Fruit fly (Drosophila melanogaster) whole organism, prepupa: Measurements from ENCODE around the gene CG18585.

Source experiments
- Blimp-1 ChIP-seq: fragments of 200-800 bp; sonication (Bioruptor generic); optimal IDR thresholded peaks from 3 replicates; lab custom pipeline; 2017; ENCODE audit warnings: missing biosample characterization, missing genetic modification characterization, mild to moderate bottlenecking, moderate library complexity, missing genetic modification reagents
- CG10631 ChIP-seq: fragments of 200-800 bp; sonication (Bioruptor generic); optimal IDR thresholded peaks from 2 replicates; lab custom pipeline; 2016; ENCODE audit warnings: missing biosample characterization, missing genetic modification characterization
- CG10669 ChIP-seq: fragments of 200-800 bp; sonication (Bioruptor generic); optimal IDR thresholded peaks from 3 replicates; lab custom pipeline; 2018; ENCODE audit warnings: missing biosample characterization, mild to moderate bottlenecking, missing genetic modification characterization, moderate library complexity
- CG11294 ChIP-seq: fragments of 200-800 bp; sonication (Bioruptor generic); IDR thresholded peaks from 2 replicates; pipeline ENCODE4 v1.3.6; 2022; ENCODE audit warnings: missing biosample characterization, missing genetic modification characterization
- CG11762 ChIP-seq: fragments of 200-800 bp; sonication (Bioruptor generic); optimal IDR thresholded peaks from 3 replicates; lab custom pipeline; 2016; ENCODE audit warnings: missing biosample characterization, missing genetic modification characterization; ENCODE audit not compliant: insufficient read depth
- CG16779 ChIP-seq: fragments of 200-800 bp; sonication (Bioruptor generic); optimal IDR thresholded peaks from 3 replicates; lab custom pipeline; 2017; ENCODE audit warnings: missing biosample characterization, mild to moderate bottlenecking, missing genetic modification characterization
- CG3032 ChIP-seq: fragments of 200-800 bp; optimal IDR thresholded peaks from 2 replicates; lab custom pipeline; 2019; ENCODE audit warnings: missing biosample characterization, mild to moderate bottlenecking, missing genetic modification characterization, moderate library complexity
- CG31627 ChIP-seq: fragments of 200-800 bp; sonication (Bioruptor generic); optimal IDR thresholded peaks from 3 replicates; lab custom pipeline; 2016; ENCODE audit warnings: missing biosample characterization, missing genetic modification characterization
- CG32006 ChIP-seq: fragments of 200-800 bp; sonication (Bioruptor generic); optimal IDR thresholded peaks from 3 replicates; lab custom pipeline; 2017; ENCODE audit warnings: missing biosample characterization, mild to moderate bottlenecking, missing genetic modification characterization
- CG34406 ChIP-seq: fragments of 200-800 bp; sonication (Bioruptor generic); optimal IDR thresholded peaks from 3 replicates; lab custom pipeline; 2016; ENCODE audit warnings: missing biosample characterization, missing genetic modification characterization
- CG3919 ChIP-seq: fragments of 200-800 bp; sonication (Bioruptor generic); optimal IDR thresholded peaks from 3 replicates; lab custom pipeline; 2016; ENCODE audit warnings: missing biosample characterization, missing genetic modification characterization
- CG6163 ChIP-seq: fragments of 200-800 bp; sonication (Bioruptor generic); IDR thresholded peaks from 3 replicates; pipeline ENCODE4 v1.3.6; 2022; ENCODE audit warnings: missing biosample characterization, missing genetic modification characterization
- CG6276 ChIP-seq: fragments of 200-800 bp; sonication (Bioruptor generic); optimal IDR thresholded peaks from 2 replicates; lab custom pipeline; 2017; ENCODE audit warnings: missing biosample characterization, mild to moderate bottlenecking, missing genetic modification characterization
- CG6792 ChIP-seq: fragments of 200-800 bp; sonication (Bioruptor generic); optimal IDR thresholded peaks from 3 replicates; lab custom pipeline; 2016; ENCODE audit warnings: missing biosample characterization, missing genetic modification characterization
- CG6854 ChIP-seq: fragments of 200-800 bp; sonication (Bioruptor generic); optimal IDR thresholded peaks from 2 replicates; lab custom pipeline; 2017; ENCODE audit warnings: missing biosample characterization, mild to moderate bottlenecking, missing genetic modification characterization
- CG8119 ChIP-seq: fragments of 200-800 bp; sonication (Bioruptor generic); IDR thresholded peaks from 3 replicates; pipeline ENCODE4 v1.3.6; 2022; ENCODE audit warnings: missing biosample characterization, missing genetic modification characterization
- CG8319 ChIP-seq: fragments of 200-800 bp; sonication (Bioruptor generic); optimal IDR thresholded peaks from 3 replicates; lab custom pipeline; 2016; ENCODE audit warnings: missing biosample characterization, missing genetic modification characterization
- CG8632 ChIP-seq: fragments of 200-800 bp; sonication (Bioruptor generic); optimal IDR thresholded peaks from 3 replicates; lab custom pipeline; 2016; ENCODE audit warnings: missing biosample characterization, missing genetic modification characterization
- CG9139 ChIP-seq: fragments of 200-800 bp; sonication (Bioruptor generic); optimal IDR thresholded peaks from 3 replicates; lab custom pipeline; 2017; ENCODE audit warnings: missing biosample characterization, mild to moderate bottlenecking, missing genetic modification characterization
- Eip75B ChIP-seq: fragments of 200-800 bp; sonication (Bioruptor generic); optimal IDR thresholded peaks from 3 replicates; lab custom pipeline; 2016; ENCODE audit warnings: missing biosample characterization, missing genetic modification characterization
- Eip78C ChIP-seq: fragments of 200-800 bp; sonication (Bioruptor generic); peaks from one replicate; lab custom pipeline; 2016; ENCODE audit warnings: missing biosample characterization, missing genetic modification characterization
- Eip93F ChIP-seq: fragments of 200-800 bp; sonication (Bioruptor generic); optimal IDR thresholded peaks from 2 replicates; lab custom pipeline; 2016; ENCODE audit warnings: missing biosample characterization, mild to moderate bottlenecking, missing genetic modification characterization
- Ets21C ChIP-seq: fragments of 200-800 bp; sonication (Bioruptor generic); optimal IDR thresholded peaks from 3 replicates; lab custom pipeline; 2016; ENCODE audit warnings: missing biosample characterization, missing genetic modification characterization
- Ets96B ChIP-seq: fragments of 200-800 bp; optimal IDR thresholded peaks from 2 replicates; lab custom pipeline; 2019; ENCODE audit warnings: missing biosample characterization, mild to moderate bottlenecking, missing genetic modification characterization, moderate library complexity
- Gug ChIP-seq: fragments of 200-800 bp; sonication (Bioruptor generic); IDR thresholded peaks from 2 replicates; pipeline ENCODE4 v1.3.6; 2022; ENCODE audit warnings: missing biosample characterization, missing genetic modification characterization
- Hr38 ChIP-seq: sonication (Bioruptor generic); optimal IDR thresholded peaks from 2 replicates; lab custom pipeline; 2016; ENCODE audit warnings: missing biosample characterization, missing genetic modification characterization
- Hr39 ChIP-seq: fragments of 200-800 bp; sonication (Bioruptor generic); optimal IDR thresholded peaks from 2 replicates; lab custom pipeline; 2016; ENCODE audit warnings: missing biosample characterization, missing genetic modification characterization
- Hr4 ChIP-seq: fragments of 200-800 bp; sonication (Bioruptor generic); optimal IDR thresholded peaks from 3 replicates; lab custom pipeline; 2016; ENCODE audit warnings: missing biosample characterization, missing genetic modification characterization
- Lpt ChIP-seq: fragments of 200-800 bp; sonication (Bioruptor generic); optimal IDR thresholded peaks from 3 replicates; lab custom pipeline; 2016; ENCODE audit warnings: missing biosample characterization, missing genetic modification characterization
- Met ChIP-seq: fragments of 200-800 bp; sonication (Bioruptor generic); optimal IDR thresholded peaks from 3 replicates; lab custom pipeline; 2016; ENCODE audit warnings: missing biosample characterization, missing genetic modification characterization
- OdsH ChIP-seq: fragments of 200-800 bp; sonication (Bioruptor generic); optimal IDR thresholded peaks from 3 replicates; lab custom pipeline; 2016; ENCODE audit warnings: missing biosample characterization, missing genetic modification characterization
- Smox ChIP-seq: fragments of 200-800 bp; sonication (Bioruptor generic); optimal IDR thresholded peaks from 3 replicates; lab custom pipeline; 2016; ENCODE audit warnings: missing biosample characterization, missing genetic modification characterization
- Sox102F ChIP-seq: fragments of 200-800 bp; sonication (Bioruptor generic); optimal IDR thresholded peaks from 2 replicates; lab custom pipeline; 2016; ENCODE audit warnings: missing biosample characterization, mild to moderate bottlenecking, missing genetic modification characterization
- Sox14 ChIP-seq: fragments of 200-800 bp; sonication (Bioruptor generic); optimal IDR thresholded peaks from 3 replicates; lab custom pipeline; 2016; ENCODE audit warnings: missing biosample characterization, missing genetic modification characterization
- achi ChIP-seq: fragments of 200-800 bp; sonication (Bioruptor generic); optimal IDR thresholded peaks from 3 replicates; lab custom pipeline; 2016; ENCODE audit warnings: missing biosample characterization, missing genetic modification characterization
- acj6 ChIP-seq: fragments of 200-800 bp; sonication (Bioruptor generic); optimal IDR thresholded peaks from 3 replicates; lab custom pipeline; 2016; ENCODE audit warnings: missing biosample characterization, missing genetic modification characterization
- cyc ChIP-seq: fragments of 200-800 bp; sonication (Bioruptor generic); optimal IDR thresholded peaks from 3 replicates; lab custom pipeline; 2016; ENCODE audit warnings: missing biosample characterization, missing genetic modification characterization
- dac ChIP-seq: fragments of 200-800 bp; sonication (Bioruptor generic); optimal IDR thresholded peaks from 2 replicates; lab custom pipeline; 2017; ENCODE audit warnings: missing biosample characterization, mild to moderate bottlenecking, missing genetic modification characterization
- esn ChIP-seq: fragments of 200-800 bp; sonication (Bioruptor generic); optimal IDR thresholded peaks from 2 replicates; lab custom pipeline; 2016; ENCODE audit warnings: missing biosample characterization, mild to moderate bottlenecking, missing genetic modification characterization, moderate library complexity
- fd59A ChIP-seq: fragments of 200-800 bp; sonication (Bioruptor generic); optimal IDR thresholded peaks from 2 replicates; lab custom pipeline; 2017; ENCODE audit warnings: missing biosample characterization, mild to moderate bottlenecking, missing genetic modification characterization, missing genetic modification reagents
- fd85E ChIP-seq: fragments of 200-800 bp; sonication (Bioruptor generic); optimal IDR thresholded peaks from 3 replicates; lab custom pipeline; 2016; ENCODE audit warnings: missing biosample characterization, missing genetic modification characterization
- fkh ChIP-seq: fragments of 200-800 bp; sonication (Bioruptor generic); optimal IDR thresholded peaks from 3 replicates; lab custom pipeline; 2017; ENCODE audit warnings: missing biosample characterization, mild to moderate bottlenecking, missing genetic modification characterization, moderate library complexity
- lz ChIP-seq: fragments of 200-800 bp; sonication (Bioruptor generic); optimal IDR thresholded peaks from 3 replicates; lab custom pipeline; 2016; ENCODE audit warnings: missing biosample characterization, missing genetic modification characterization
- salr ChIP-seq, 2 experiments: fragments of 200-800 bp; sonication (Bioruptor generic); optimal IDR thresholded peaks; 3 replicates each; lab custom pipeline; 2016 to 2018; ENCODE audit warnings: missing biosample characterization in 2 of 2, missing genetic modification characterization in 2 of 2, mild to moderate bottlenecking in 1 of 2
- spab ChIP-seq: fragments of 200-800 bp; sonication (Bioruptor generic); optimal IDR thresholded peaks from 2 replicates; lab custom pipeline; 2017; ENCODE audit warnings: missing biosample characterization, mild to moderate bottlenecking, missing genetic modification characterization, missing genetic modification reagents
- svp ChIP-seq: fragments of 200-800 bp; sonication (Bioruptor generic); peaks from one replicate; lab custom pipeline; 2016; ENCODE audit warnings: missing biosample characterization, missing genetic modification characterization
- topi ChIP-seq: fragments of 200-800 bp; sonication (Bioruptor generic); optimal IDR thresholded peaks from 3 replicates; lab custom pipeline; 2016; ENCODE audit warnings: missing biosample characterization, missing genetic modification characterization

The CG18585 gene

DNA sequence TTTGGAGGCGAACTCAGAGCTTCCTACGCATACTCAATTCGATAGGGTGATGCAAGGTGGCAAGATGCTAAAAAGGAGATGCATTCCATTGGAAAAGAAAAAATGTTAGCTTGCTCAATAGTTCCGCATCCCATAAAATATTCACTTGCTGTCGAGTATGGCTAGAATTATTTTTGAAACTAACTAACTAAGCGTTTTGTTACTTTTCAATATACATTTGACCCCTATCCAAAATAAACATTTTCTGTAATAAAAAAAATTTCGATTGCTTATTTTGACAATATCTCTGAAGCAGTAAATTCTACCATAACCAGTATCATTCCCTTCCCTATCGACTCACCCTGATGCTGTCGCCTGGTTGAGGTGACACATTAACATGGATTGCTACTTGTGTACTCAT, 12.7 kb upstream of the CG18585 start (continued):
- TF ChIP-seq cyc (GFP tag; lab: Kevin White, UChicago) (peak; percentile 63), Hr39 (GFP tag; lab: Kevin White, UChicago) (peak; percentile 84), esn (GFP tag; lab: Kevin White, UChicago) (peak; percentile 87), acj6 (GFP tag; lab: Kevin White, UChicago) (peak; percentile 80), Blimp-1 (GFP tag; lab: Kevin White, UChicago) (peak; percentile 31), Ets21C (peak; percentile 72), CG6163 (peak; percentile 60; the same call in 2 of the 3 replicates), CG8632 (GFP tag; lab: Kevin White, UChicago) (peak; percentile 87), CG11294 (GFP tag; lab: Robert Waterston, UW) (peak; percentile 25; the same call in 1 of the 2 replicates), lz (peak; percentile 80), dac (GFP tag; lab: Kevin White, UChicago) (no peak), CG16779 (tag; lab: Kevin White, UChicago) (peak; percentile 40), OdsH (GFP tag; lab: Kevin White, UChicago) (peak; percentile 83), Hr4 (peak; percentile 62), CG10669 (GFP tag; lab: Kevin White, UChicago) (peak; percentile 84), Eip75B (GFP tag; lab: Kevin White, UChicago) (peak; percentile 83), fkh (GFP tag; lab: Kevin White, UChicago) (no peak), salr (GFP tag; optimal IDR thresholded peaks at IDR 0.05; lab: Kevin White, UChicago) (peak; percentile 7 to 60), Lpt (GFP tag; lab: Kevin White, UChicago) (peak; percentile 50), CG8319 (GFP tag; lab: Kevin White, UChicago) (peak; percentile 87)

- TF ChIP-seq CG11762 (no peak), CG3919 (GFP tag; lab: Kevin White, UChicago) (peak; percentile 65), CG31627 (GFP tag; lab: Kevin White, UChicago) (peak; percentile 43), spab (GFP tag; lab: Kevin White, UChicago) (no peak), cyc (GFP tag; lab: Kevin White, UChicago) (peak; percentile 51), CG6276 (peak; percentile 34), CG9139 (GFP tag; lab: Kevin White, UChicago) (peak; percentile 10), Met (GFP tag; lab: Kevin White, UChicago) (peak; percentile 41), Gug (GFP tag; lab: Robert Waterston, UW) (no peak), Eip93F (GFP tag; lab: Kevin White, UChicago) (no peak), acj6 (GFP tag; lab: Kevin White, UChicago) (peak; percentile 63), Lpt (GFP tag; lab: Kevin White, UChicago) (peak; percentile 26), CG32006 (GFP tag; lab: Kevin White, UChicago) (peak; percentile 64), topi (peak; percentile 53), CG8319 (GFP tag; lab: Kevin White, UChicago) (no peak), Hr38 (GFP tag; lab: Kevin White, UChicago) (no peak), CG8632 (GFP tag; lab: Kevin White, UChicago) (peak; percentile 55), Ets96B (peak; percentile 38), achi (GFP tag; lab: Kevin White, UChicago) (peak; percentile 5), Eip75B (GFP tag; lab: Kevin White, UChicago) (peak; percentile 34), Sox14 (GFP tag; lab: Kevin White, UChicago) (peak; percentile 66), Sox102F (GFP tag; lab: Kevin White, UChicago) (no peak), fd85E (GFP tag; lab: Kevin White, UChicago) (no peak), CG6854 (peak; percentile 85), Smox (GFP tag; lab: Kevin White, UChicago) (peak; percentile 53), CG8119 (GFP tag; lab: Robert Waterston, UW) (no peak), Hr4 (peak; percentile 41), svp (peak; percentile 74), CG34406 (GFP tag; lab: Kevin White, UChicago) (peak; percentile 46), Hr39 (GFP tag; lab: Kevin White, UChicago) (peak; percentile 48), Eip78C (GFP tag; lab: Kevin White, UChicago) (peak; percentile 85), CG10631 (peak; percentile 53), fkh (GFP tag; lab: Kevin White, UChicago) (no peak), fd59A (peak; percentile 6), CG3032 (peak; percentile 98), esn (GFP tag; lab: Kevin White, UChicago) (peak; percentile 61), Blimp-1 (GFP tag; lab: Kevin White, UChicago) (no peak), CG6792 (GFP tag; lab: Kevin White, UChicago) (peak; percentile 49)
These were observed 11.7 kb upstream of the CG18585 start, which contains the start of gene Tep3 for dm6 chr2L:7702383-7703188. Tep3 (plus strand) TSS chr2L:7702805.
